Fruit fly (Drosophila melanogaster): ENCODE results near the gene Nepl15.

Gene Nepl15

DNA sequence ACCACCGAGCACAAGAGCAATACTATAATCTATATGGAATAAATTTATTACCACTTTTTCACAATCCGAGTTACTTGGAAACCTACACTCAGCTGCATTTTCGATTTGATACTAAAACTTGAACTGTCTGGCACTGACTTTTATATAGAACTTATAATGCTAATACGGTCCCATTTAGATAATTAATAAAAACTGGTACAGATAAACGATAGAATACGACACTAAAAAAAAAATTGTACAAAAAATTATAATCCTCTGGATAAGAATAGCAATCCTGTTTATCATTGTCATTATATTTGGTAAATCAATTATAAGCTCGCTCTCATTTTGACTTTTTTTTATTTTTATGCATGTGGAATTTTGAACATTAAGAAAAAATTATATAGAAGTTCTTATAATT is 4.2 kb upstream of the Nepl15 start, which contains the start of gene CG43093:
Gene CG43093 (minus strand): TSS at position 101 of the 400 bp plus-strand sequence.
- TF ChIP-seq Sin3A (optimal IDR thresholded peaks at IDR 0.05) = no peak
- no peak for TF ChIP-seq h (optimal IDR thresholded peaks at IDR 0.05)
- no peak for TF ChIP-seq insv (optimal IDR thresholded peaks at IDR 0.05)
- no peak for TF ChIP-seq Myc (optimal IDR thresholded peaks at IDR 0.05)
- no peak for TF ChIP-seq ttk (optimal IDR thresholded peaks at IDR 0.05)
- no peak for TF ChIP-seq psq (optimal IDR thresholded peaks at IDR 0.05)

- TF ChIP-seq h (optimal IDR thresholded peaks at IDR 0.05) (no peak), Myc (optimal IDR thresholded peaks at IDR 0.05) (no peak), insv (optimal IDR thresholded peaks at IDR 0.05) (no peak), psq (optimal IDR thresholded peaks at IDR 0.05) (no peak), ttk (optimal IDR thresholded peaks at IDR 0.05) (no peak), Sin3A (optimal IDR thresholded peaks at IDR 0.05) (no peak)
These were observed 3.6 kb upstream of the Nepl15 start, which contains the start of gene CG43092 for dm6 chr3R:22769567-22769966. CG43092 (minus strand) TSS chr3R:22769667.

dm6 chr3R:22768633-22769032 is 2.7 kb upstream of the Nepl15 start, which contains the start of gene CG43091:
CG43091 (minus strand) TSS chr3R:22768733.
- TF ChIP-seq h (optimal IDR thresholded peaks at IDR 0.05) (no peak), Myc (optimal IDR thresholded peaks at IDR 0.05) (no peak), Sin3A (optimal IDR thresholded peaks at IDR 0.05) (no peak), psq (optimal IDR thresholded peaks at IDR 0.05) (no peak), ttk (optimal IDR thresholded peaks at IDR 0.05) (no peak), insv (optimal IDR thresholded peaks at IDR 0.05) (no peak)

dm6 chr3R:22767599-22767998 is 1.6 kb upstream of the Nepl15 start, which contains the start of gene CG13841:
CG13841 (minus strand) TSS chr3R:22767699.
- TF ChIP-seq Sin3A (optimal IDR thresholded peaks at IDR 0.05) (no peak), ttk (optimal IDR thresholded peaks at IDR 0.05) (no peak), psq (optimal IDR thresholded peaks at IDR 0.05) (no peak), h (optimal IDR thresholded peaks at IDR 0.05) (no peak), Myc (optimal IDR thresholded peaks at IDR 0.05) (no peak), insv (optimal IDR thresholded peaks at IDR 0.05) (no peak)

DNA sequence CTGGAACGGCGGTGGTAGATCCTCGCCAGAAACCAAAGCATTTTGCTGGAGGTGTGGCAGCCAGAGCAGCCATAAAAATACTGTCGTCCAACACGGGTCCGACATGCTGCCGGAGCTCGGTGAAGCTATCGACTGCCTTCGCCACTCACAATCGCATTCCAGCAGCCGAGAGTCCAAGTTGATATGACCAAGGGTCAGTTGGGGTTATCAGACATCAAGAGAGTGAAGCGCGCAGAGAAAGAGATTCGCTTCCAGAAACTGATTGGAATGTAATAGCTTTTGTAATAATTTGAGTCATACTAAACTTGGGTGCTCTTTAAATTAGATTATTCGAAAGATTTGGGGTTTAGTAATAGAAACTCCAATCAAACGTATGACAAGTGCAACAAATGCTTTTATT is 2.4 kb downstream of the Nepl15 start, which contains the start of gene Nepl14:
Gene Nepl14 (minus strand): TSS at position 125 of the 400 bp plus-strand sequence.
- TF ChIP-seq psq (optimal IDR thresholded peaks at IDR 0.05) = no peak
- no peak for TF ChIP-seq Sin3A (optimal IDR thresholded peaks at IDR 0.05)
- no peak for TF ChIP-seq Myc (optimal IDR thresholded peaks at IDR 0.05)
- no peak for TF ChIP-seq h (optimal IDR thresholded peaks at IDR 0.05)
- no peak for TF ChIP-seq ttk (optimal IDR thresholded peaks at IDR 0.05)
- TF ChIP-seq insv (optimal IDR thresholded peaks at IDR 0.05) = no peak

- TF ChIP-seq Myc (optimal IDR thresholded peaks at IDR 0.05) = no peak
- TF ChIP-seq insv (optimal IDR thresholded peaks at IDR 0.05) = no peak
- TF ChIP-seq h (optimal IDR thresholded peaks at IDR 0.05) = no peak
- TF ChIP-seq ttk (optimal IDR thresholded peaks at IDR 0.05) = no peak
- TF ChIP-seq psq (optimal IDR thresholded peaks at IDR 0.05) = no peak
- TF ChIP-seq Sin3A (optimal IDR thresholded peaks at IDR 0.05) = no peak
These were observed 5.0 kb downstream of the Nepl15 start, which contains the start of gene Nepl13 for dm6 chr3R:22760988-22761387. Nepl13 (minus strand) TSS chr3R:22761076.

DNA sequence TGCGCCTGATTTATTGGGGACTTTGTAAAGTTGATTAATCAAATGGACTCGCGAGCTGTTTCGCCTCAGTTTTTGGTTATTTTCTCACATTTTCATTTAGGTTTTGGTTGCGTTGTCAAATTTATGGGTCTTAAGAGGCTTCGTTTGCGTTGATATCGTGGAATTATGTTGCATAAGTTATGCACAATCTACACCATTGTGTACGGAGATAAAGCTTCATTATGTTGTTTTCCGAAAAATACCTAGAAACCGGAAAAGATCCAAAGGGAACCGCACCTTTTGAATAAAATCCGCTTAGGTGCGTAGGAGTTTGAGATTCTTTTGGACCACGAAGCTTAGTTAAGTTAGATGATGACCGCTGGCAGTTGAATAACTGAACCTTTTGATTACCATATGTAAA is 8.9 kb downstream of the Nepl15 start:
- TF ChIP-seq insv (optimal IDR thresholded peaks at IDR 0.05) (no peak), ttk (optimal IDR thresholded peaks at IDR 0.05) (no peak), h (optimal IDR thresholded peaks at IDR 0.05) (no peak), psq (optimal IDR thresholded peaks at IDR 0.05) (no peak), Myc (optimal IDR thresholded peaks at IDR 0.05) (no peak), Sin3A (optimal IDR thresholded peaks at IDR 0.05) (no peak)

dm6 chr3R:22756289-22756688 is 9.7 kb downstream of the Nepl15 start:
- TF ChIP-seq h (optimal IDR thresholded peaks at IDR 0.05) = no peak
- TF ChIP-seq Myc (optimal IDR thresholded peaks at IDR 0.05) = no peak
- TF ChIP-seq ttk (optimal IDR thresholded peaks at IDR 0.05) = no peak
- TF ChIP-seq psq (optimal IDR thresholded peaks at IDR 0.05) = no peak
- no peak for TF ChIP-seq Sin3A (optimal IDR thresholded peaks at IDR 0.05)
- no peak for TF ChIP-seq insv (optimal IDR thresholded peaks at IDR 0.05)

- TF ChIP-seq psq (optimal IDR thresholded peaks at IDR 0.05) = no peak
- no peak for TF ChIP-seq Sin3A (optimal IDR thresholded peaks at IDR 0.05)
- no peak for TF ChIP-seq ttk (optimal IDR thresholded peaks at IDR 0.05)
- TF ChIP-seq insv (optimal IDR thresholded peaks at IDR 0.05) = no peak
- no peak for TF ChIP-seq h (optimal IDR thresholded peaks at IDR 0.05)
- no peak for TF ChIP-seq Myc (optimal IDR thresholded peaks at IDR 0.05)
These were observed 10.7 kb downstream of the Nepl15 start for dm6 chr3R:22755187-22755777.

DNA sequence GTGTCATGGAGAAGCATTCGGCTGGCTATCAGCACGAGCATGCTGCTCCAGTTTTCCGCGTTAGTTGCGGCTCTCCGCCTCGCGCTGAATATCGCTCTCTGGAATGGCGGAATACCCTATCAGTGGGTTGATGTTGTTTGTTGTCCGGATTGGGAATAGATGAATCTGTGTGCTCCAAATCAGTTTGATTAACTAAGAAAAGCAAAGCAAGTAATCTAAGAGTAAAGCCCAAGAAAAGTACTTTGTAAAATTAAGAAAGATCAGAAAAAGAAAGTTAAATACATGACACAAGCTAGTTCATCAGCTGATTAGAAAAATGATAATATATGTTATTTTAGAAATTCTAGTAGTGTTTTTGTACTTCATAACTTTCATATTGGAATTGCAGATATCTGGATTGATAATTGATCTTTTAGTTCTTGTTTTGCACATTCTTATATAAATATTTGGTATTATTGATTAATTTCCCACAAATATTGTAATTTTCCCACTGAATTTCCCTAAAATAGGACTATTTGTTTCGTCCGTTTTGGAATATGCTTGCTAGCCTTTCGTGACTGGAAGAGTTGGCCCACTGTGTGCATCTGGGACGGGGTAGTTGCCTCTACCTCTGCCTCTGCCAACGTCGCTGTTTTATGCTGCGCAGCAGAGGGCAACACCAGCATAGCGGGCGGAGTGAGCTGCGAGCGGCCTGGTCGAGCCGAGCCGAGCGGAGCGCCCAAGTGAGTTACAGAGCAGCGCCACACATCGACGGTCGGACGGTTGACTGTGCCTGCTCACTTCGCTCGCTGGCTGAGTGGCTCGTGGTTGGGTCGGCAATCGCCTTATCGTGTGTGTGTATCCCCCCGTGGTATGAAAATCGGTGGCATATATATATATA is 11.8 kb downstream of the Nepl15 start:
- TF ChIP-seq h (optimal IDR thresholded peaks at IDR 0.05) (no peak), Myc (optimal IDR thresholded peaks at IDR 0.05) (no peak), Sin3A (optimal IDR thresholded peaks at IDR 0.05) (no peak), ttk (optimal IDR thresholded peaks at IDR 0.05) (no peak), insv (optimal IDR thresholded peaks at IDR 0.05) (no peak), psq (optimal IDR thresholded peaks at IDR 0.05) (no peak)

- TF ChIP-seq ttk (optimal IDR thresholded peaks at IDR 0.05) (no peak), h (optimal IDR thresholded peaks at IDR 0.05) (no peak), Myc (optimal IDR thresholded peaks at IDR 0.05) (no peak), Sin3A (optimal IDR thresholded peaks at IDR 0.05) (no peak), psq (optimal IDR thresholded peaks at IDR 0.05) (no peak), insv (optimal IDR thresholded peaks at IDR 0.05) (no peak)
These were observed 12.4 kb downstream of the Nepl15 start for dm6 chr3R:22753600-22753894.

dm6 chr3R:22752929-22753328 is 13.0 kb downstream of the Nepl15 start:
- TF ChIP-seq ttk (optimal IDR thresholded peaks at IDR 0.05) = no peak
- no peak for TF ChIP-seq psq (optimal IDR thresholded peaks at IDR 0.05)
- TF ChIP-seq Myc (optimal IDR thresholded peaks at IDR 0.05) = no peak
- TF ChIP-seq Sin3A (optimal IDR thresholded peaks at IDR 0.05) = no peak
- TF ChIP-seq h (optimal IDR thresholded peaks at IDR 0.05) = no peak
- TF ChIP-seq insv (optimal IDR thresholded peaks at IDR 0.05) = no peak
